Worm (Caenorhabditis elegans): ENCODE measurements around the gene bmy-1.

The bmy-1 gene

ce11 chrII:5358137-5358745 lies at the start of gene bmy-1, which contains the start of gene F09E5.11:
Gene bmy-1 (plus strand): TSS chrII:5358695.
Gene F09E5.11 (minus strand): TSS chrII:5358187.
- TF ChIP-seq madf-8 (GFP tag; conservative IDR thresholded peaks at IDR 0.05) (peak; percentile 60), bed-1 (GFP tag; IDR thresholded peaks at IDR 0.05) (0 out of 2 replicates have a peak, but pooled peaks have one; percentile 73), rec-8 (tag; optimal IDR thresholded peaks at IDR 0.05) (peak in 1 of 2 experiments; percentile 60), F57C9.4 (tag; optimal IDR thresholded peaks at IDR 0.05) (no peak), atf-7 (tag; optimal IDR thresholded peaks at IDR 0.05) (peak; percentile 81), ceh-40 (GFP tag; IDR thresholded peaks at IDR 0.05) (0 out of 2 replicates have a peak, but pooled peaks have one; percentile 39), ceh-100 (GFP tag; IDR thresholded peaks at IDR 0.05) (peak; percentile 80), lin-26 (GFP tag; IDR thresholded peaks at IDR 0.05) (0 out of 2 replicates have a peak, but pooled peaks have one; percentile 34), F55B11.4 (tag; optimal IDR thresholded peaks at IDR 0.05; ENCODE audit: borderline replicate concordance, insufficient read depth) (no peak), snpc-1.3 (tag; optimal IDR thresholded peaks at IDR 0.05; ENCODE audit: insufficient read depth) (no peak), ceh-27 (GFP tag; optimal IDR thresholded peaks at IDR 0.05) (peak; percentile 91), ZK185.1 (tag; optimal IDR thresholded peaks at IDR 0.05; ENCODE audit: poor library complexity, severe bottlenecking) (peak; percentile 80), nfyb-1 (GFP tag; IDR thresholded peaks at IDR 0.05) (peak; percentile 80), let-526 (GFP tag; IDR thresholded peaks at IDR 0.05) (peak; percentile 91), mcd-1 (GFP tag; IDR thresholded peaks at IDR 0.05) (peak; percentile 84), C17E4.6 (GFP tag; IDR thresholded peaks at IDR 0.05) (0 out of 2 replicates have a peak, but pooled peaks have one; percentile 30), chd-7 (tag; optimal IDR thresholded peaks at IDR 0.05) (peak; percentile 57), tlf-1 (GFP tag; optimal IDR thresholded peaks at IDR 0.05) (peak; percentile 61), B0019.2 (GFP tag; conservative IDR thresholded peaks at IDR 0.05) (peak; percentile 77; the same call in 1 of the 2 replicates), ekl-4 (GFP tag; IDR thresholded peaks at IDR 0.05) (peak; percentile 76), ztf-25 (GFP tag; IDR thresholded peaks at IDR 0.05) (peak; percentile 91), K12H6.12 (tag; optimal IDR thresholded peaks at IDR 0.05) (peak; percentile 80), F52B5.7 (tag; optimal IDR thresholded peaks at IDR 0.05) (peak; percentile 49), rpc-1 (optimal IDR thresholded peaks at IDR 0.05) (peak; percentile 28), rpc-1 (tag; optimal IDR thresholded peaks at IDR 0.05) (no peak), bed-2 (GFP tag; IDR thresholded peaks at IDR 0.05) (peak; percentile 94), hmg-20 (GFP tag; IDR thresholded peaks at IDR 0.05) (peak; percentile 69; the same call in 1 of the 2 replicates), die-1 (tag; optimal IDR thresholded peaks at IDR 0.05) (peak; percentile 8), lsy-27 (tag; optimal IDR thresholded peaks at IDR 0.05; ENCODE audit: borderline replicate concordance, insufficient read depth) (no peak), somi-1 (GFP tag; optimal IDR thresholded peaks at IDR 0.05) (peak; percentile 39), attf-5 (GFP tag; optimal IDR thresholded peaks at IDR 0.05) (peak; percentile 97), dpff-1 (tag; optimal IDR thresholded peaks at IDR 0.05) (no peak), ztf-6 (GFP tag; IDR thresholded peaks at IDR 0.05) (peak; percentile 30; the same call in 1 of the 2 replicates), K11D2.4 (GFP tag; IDR thresholded peaks at IDR 0.05) (peak; percentile 87), B0261.1 (tag; optimal IDR thresholded peaks at IDR 0.05) (peak; percentile 26), efl-1 (GFP tag; optimal IDR thresholded peaks at IDR 0.05) (peak; percentile 17), nhr-80 (tag; optimal IDR thresholded peaks at IDR 0.05) (peak; percentile 67), akir-1 (GFP tag; optimal IDR thresholded peaks at IDR 0.05) (peak; percentile 73), egl-18 (GFP tag; IDR thresholded peaks at IDR 0.05) (no peak), lir-1 (GFP tag; conservative IDR thresholded peaks at IDR 0.05) (peak; percentile 86), sdz-38 (tag; optimal IDR thresholded peaks at IDR 0.05) (no peak), mxl-1 (tag; optimal IDR thresholded peaks at IDR 0.05) (peak; percentile 23), ztf-18 (tag; optimal IDR thresholded peaks at IDR 0.05) (peak; percentile 69), ceh-79 (tag; optimal IDR thresholded peaks at IDR 0.05) (no peak), Y53G8AR.9 (GFP tag; conservative IDR thresholded peaks at IDR 0.05) (0 out of 2 replicates have a peak, but pooled peaks have one; percentile 29), F57A8.1 (GFP tag; optimal IDR thresholded peaks at IDR 0.05) (no peak), zfh-2 (GFP tag; conservative IDR thresholded peaks at IDR 0.05) (peak; percentile 93)

All from whole organism, young adult.